Worm (Caenorhabditis elegans) whole organism, midembryonic: ENCODE data around the gene H40L08.2.
A peak's percentile ranks its signal among the peaks of the same experiment; 100 is the strongest.

Source experiments
- T22C8.4 ChIP-seq: fragments of 200-800 bp; sonication (Bioruptor generic); IDR thresholded peaks from 2 replicates; pipeline ENCODE4 v1.3.6; 2022; ENCODE audit warnings: missing genetic modification characterization, missing compliant biosample characterization
- cog-1 ChIP-seq: sonication (generic microtip); optimal IDR thresholded peaks from 2 replicates; lab custom pipeline; 2016; ENCODE audit warnings: missing genetic modification characterization, missing compliant biosample characterization
- flt-1 ChIP-seq: fragments of 200-800 bp; sonication (Bioruptor generic); IDR thresholded peaks from 2 replicates; pipeline ENCODE4 v1.3.6; 2022; ENCODE audit warnings: missing genetic modification characterization, missing compliant biosample characterization
- klf-2 ChIP-seq: fragments of 200-800 bp; sonication (Bioruptor generic); conservative IDR thresholded peaks from 2 replicates; pipeline ENCODE4 v1.3.6; 2022; ENCODE audit warnings: missing genetic modification reagents, missing genetic modification characterization, missing compliant biosample characterization
- med-1 ChIP-seq: sonication (generic microtip); optimal IDR thresholded peaks from 2 replicates; lab custom pipeline; 2017; ENCODE audit warnings: missing genetic modification characterization, mild to moderate bottlenecking, missing compliant biosample characterization, antibody characterized with exemption, missing genetic modification reagents; ENCODE audit not compliant: insufficient read depth
- ref-1 ChIP-seq: fragments of 200-800 bp; sonication (Bioruptor generic); conservative IDR thresholded peaks from 2 replicates; pipeline ENCODE4 v1.3.6; 2022; ENCODE audit warnings: missing genetic modification reagents, missing genetic modification characterization, missing compliant biosample characterization
- tab-1 ChIP-seq: fragments of 200-800 bp; sonication (Bioruptor generic); IDR thresholded peaks from 2 replicates; pipeline ENCODE4 v1.3.6; 2022; ENCODE audit warnings: missing genetic modification characterization, missing compliant biosample characterization
- ztf-23 ChIP-seq: fragments of 200-800 bp; sonication (Bioruptor generic); IDR thresholded peaks from 2 replicates; pipeline ENCODE4 v1.3.6; 2022; ENCODE audit warnings: missing genetic modification reagents, missing genetic modification characterization, missing compliant biosample characterization
- ztf-29 ChIP-seq: fragments of 200-800 bp; sonication (Bioruptor generic); IDR thresholded peaks from 2 replicates; pipeline ENCODE4 v1.3.6; 2022; ENCODE audit warnings: missing genetic modification reagents, missing genetic modification characterization, missing compliant biosample characterization

Gene H40L08.2

ce11 chrX:15100369-15100963 is 22.9 kb upstream of the H40L08.2 start, which contains the start of gene dhhc-1:
Gene dhhc-1, minus strand, starts transcription at chrX:15100419.
- TF ChIP-seq flt-1 (GFP tag; lab: Robert Waterston, UW) (0 out of 2 replicates have a peak, but pooled peaks have one; percentile 12), tab-1 (GFP tag; lab: Robert Waterston, UW) (0 out of 2 replicates have a peak, but pooled peaks have one; percentile 45), ztf-23 (GFP tag; lab: Robert Waterston, UW) (0 out of 2 replicates have a peak, but pooled peaks have one; percentile 26), T22C8.4 (no peak), med-1 (GFP tag; lab: Kevin White, UChicago) (no peak), ztf-29 (GFP tag; lab: Robert Waterston, UW) (no peak), ref-1 (no peak), klf-2 (GFP tag; lab: Robert Waterston, UW) (no peak), cog-1 (tag; lab: Kevin White, UChicago) (peak; percentile 3)

- TF ChIP-seq klf-2 (GFP tag; lab: Robert Waterston, UW) (no peak), flt-1 (GFP tag; lab: Robert Waterston, UW) (no peak), ztf-23 (GFP tag; lab: Robert Waterston, UW) (no peak), T22C8.4 (no peak), ztf-29 (GFP tag; lab: Robert Waterston, UW) (no peak), tab-1 (GFP tag; lab: Robert Waterston, UW) (no peak)
Measured at ce11 chrX:15097763-15098162, 20.2 kb upstream of the H40L08.2 start, which contains the start of gene F09B12.3. Gene F09B12.3, minus strand, starts transcription at chrX:15097954.

- TF ChIP-seq med-1 (GFP tag; lab: Kevin White, UChicago) (no peak), T22C8.4 (no peak), ztf-23 (GFP tag; lab: Robert Waterston, UW) (no peak), ref-1 (no peak), cog-1 (tag; lab: Kevin White, UChicago) (no peak), flt-1 (GFP tag; lab: Robert Waterston, UW) (no peak), tab-1 (GFP tag; lab: Robert Waterston, UW) (no peak), ztf-29 (GFP tag; lab: Robert Waterston, UW) (no peak), klf-2 (GFP tag; lab: Robert Waterston, UW) (no peak)
Measured at ce11 chrX:15096277-15096676, 18.7 kb upstream of the H40L08.2 start.

- no peak for TF ChIP-seq klf-2 (GFP tag; lab: Robert Waterston, UW)
- no peak for TF ChIP-seq ref-1
- no peak for TF ChIP-seq ztf-23 (GFP tag; lab: Robert Waterston, UW)
- TF ChIP-seq med-1 (GFP tag; lab: Kevin White, UChicago) = no peak
- no peak for TF ChIP-seq tab-1 (GFP tag; lab: Robert Waterston, UW)
- no peak for TF ChIP-seq cog-1 (tag; lab: Kevin White, UChicago)
- no peak for TF ChIP-seq ztf-29 (GFP tag; lab: Robert Waterston, UW)
- no peak for TF ChIP-seq T22C8.4
- TF ChIP-seq flt-1 (GFP tag; lab: Robert Waterston, UW) = no peak
Measured at ce11 chrX:15094973-15095372, 17.4 kb upstream of the H40L08.2 start, which contains the start of gene F09B12.7. Gene F09B12.7, minus strand, starts transcription at chrX:15095073.

- no peak for TF ChIP-seq med-1 (GFP tag; lab: Kevin White, UChicago)
- TF ChIP-seq ztf-29 (GFP tag; lab: Robert Waterston, UW) = no peak
- no peak for TF ChIP-seq ref-1
- no peak for TF ChIP-seq flt-1 (GFP tag; lab: Robert Waterston, UW)
- TF ChIP-seq tab-1 (GFP tag; lab: Robert Waterston, UW) = 0 out of 2 replicates have a peak, but pooled peaks have one; percentile 46
- TF ChIP-seq ztf-23 (GFP tag; lab: Robert Waterston, UW) = no peak
- TF ChIP-seq klf-2 (GFP tag; lab: Robert Waterston, UW) = no peak
- no peak for TF ChIP-seq T22C8.4
Measured at ce11 chrX:15092775-15093386, 15.3 kb upstream of the H40L08.2 start.

- no peak for TF ChIP-seq ztf-23 (GFP tag; lab: Robert Waterston, UW)
- TF ChIP-seq T22C8.4 = no peak
- TF ChIP-seq ztf-29 (GFP tag; lab: Robert Waterston, UW) = no peak
- no peak for TF ChIP-seq klf-2 (GFP tag; lab: Robert Waterston, UW)
- no peak for TF ChIP-seq cog-1 (tag; lab: Kevin White, UChicago)
- no peak for TF ChIP-seq ref-1
- no peak for TF ChIP-seq tab-1 (GFP tag; lab: Robert Waterston, UW)
- no peak for TF ChIP-seq med-1 (GFP tag; lab: Kevin White, UChicago)
- no peak for TF ChIP-seq flt-1 (GFP tag; lab: Robert Waterston, UW)
Measured at ce11 chrX:15089123-15089522, 11.6 kb upstream of the H40L08.2 start, which contains the start of gene flr-4. Gene flr-4, plus strand, starts transcription at chrX:15089397.

- no peak for TF ChIP-seq med-1 (GFP tag; lab: Kevin White, UChicago)
- no peak for TF ChIP-seq klf-2 (GFP tag; lab: Robert Waterston, UW)
- TF ChIP-seq ztf-23 (GFP tag; lab: Robert Waterston, UW) = no peak
- TF ChIP-seq tab-1 (GFP tag; lab: Robert Waterston, UW) = no peak
- TF ChIP-seq ztf-29 (GFP tag; lab: Robert Waterston, UW) = no peak
- TF ChIP-seq flt-1 (GFP tag; lab: Robert Waterston, UW) = no peak
- no peak for TF ChIP-seq cog-1 (tag; lab: Kevin White, UChicago)
- TF ChIP-seq T22C8.4 = no peak
- TF ChIP-seq ref-1 = no peak
Measured at ce11 chrX:15087752-15088151, 10.2 kb upstream of the H40L08.2 start.

- TF ChIP-seq tab-1 (GFP tag; lab: Robert Waterston, UW) (no peak), T22C8.4 (no peak), klf-2 (GFP tag; lab: Robert Waterston, UW) (no peak), cog-1 (tag; lab: Kevin White, UChicago) (no peak), ref-1 (no peak), ztf-23 (GFP tag; lab: Robert Waterston, UW) (no peak), ztf-29 (GFP tag; lab: Robert Waterston, UW) (no peak), flt-1 (GFP tag; lab: Robert Waterston, UW) (no peak), med-1 (GFP tag; lab: Kevin White, UChicago) (no peak)
Measured at ce11 chrX:15084395-15084794, 6.9 kb upstream of the H40L08.2 start, which contains the start of gene F09B12.5. Gene F09B12.5, plus strand, starts transcription at chrX:15084695.
